Fruit fly (Drosophila melanogaster) whole organism, embryonic: Measurements from ENCODE around the gene CG7564.

Experiments
- Antp ChIP-seq: fragments of 200-800 bp; sonication (Bioruptor generic); optimal IDR thresholded peaks from 3 replicates; lab custom pipeline; 2016; ENCODE audit warnings: missing biosample characterization, missing genetic modification characterization
- Asciz ChIP-seq: fragments of 200-800 bp; sonication (Bioruptor generic); optimal IDR thresholded peaks from 2 replicates; lab custom pipeline; 2017; ENCODE audit warnings: missing biosample characterization, mild to moderate bottlenecking, missing genetic modification characterization, missing genetic modification reagents
- CG10654 ChIP-seq: fragments of 200-800 bp; sonication (Bioruptor generic); optimal IDR thresholded peaks from 2 replicates; lab custom pipeline; 2016; ENCODE audit warnings: missing biosample characterization, missing genetic modification characterization
- CG10979 ChIP-seq: fragments of 200-800 bp; sonication (Bioruptor generic); optimal IDR thresholded peaks from 2 replicates; lab custom pipeline; 2018; ENCODE audit warnings: missing biosample characterization, mild to moderate bottlenecking, missing genetic modification characterization, moderate library complexity
- CG11695 ChIP-seq: fragments of 200-800 bp; sonication (Bioruptor generic); IDR thresholded peaks from 3 replicates; pipeline ENCODE4 v1.3.6; 2022; ENCODE audit warnings: missing biosample characterization, missing genetic modification characterization
- CG12071 ChIP-seq: fragments of 200-800 bp; sonication (Bioruptor generic); optimal IDR thresholded peaks from 3 replicates; lab custom pipeline; 2018; ENCODE audit warnings: missing biosample characterization, mild to moderate bottlenecking, missing genetic modification characterization
- CG12391 ChIP-seq: fragments of 200-800 bp; sonication (Bioruptor generic); optimal IDR thresholded peaks from 3 replicates; lab custom pipeline; 2018; ENCODE audit warnings: missing biosample characterization, mild to moderate bottlenecking, missing genetic modification characterization, moderate library complexity
- CG14014 ChIP-seq: fragments of 200-800 bp; sonication (Bioruptor generic); IDR thresholded peaks from 2 replicates; pipeline ENCODE4 v1.3.6; 2022; ENCODE audit warnings: missing biosample characterization, missing genetic modification characterization
- CG1647 ChIP-seq: fragments of 200-800 bp; sonication (Bioruptor generic); optimal IDR thresholded peaks from 3 replicates; lab custom pipeline; 2016; ENCODE audit warnings: missing biosample characterization, missing genetic modification characterization
- CG17385 ChIP-seq: fragments of 200-800 bp; sonication (Bioruptor generic); optimal IDR thresholded peaks from 3 replicates; lab custom pipeline; 2018; ENCODE audit warnings: missing biosample characterization, mild to moderate bottlenecking, missing genetic modification characterization
- CG17912 ChIP-seq: fragments of 200-800 bp; sonication (Bioruptor generic); optimal IDR thresholded peaks from 2 replicates; lab custom pipeline; 2018; ENCODE audit warnings: missing biosample characterization, mild to moderate bottlenecking, missing genetic modification characterization
- CG2120 ChIP-seq: fragments of 200-800 bp; sonication (Bioruptor generic); optimal IDR thresholded peaks from 3 replicates; lab custom pipeline; 2016; ENCODE audit warnings: missing biosample characterization, missing genetic modification characterization
- CG31388 ChIP-seq: fragments of 200-800 bp; sonication (Bioruptor generic); optimal IDR thresholded peaks from 2 replicates; lab custom pipeline; 2016; ENCODE audit warnings: missing biosample characterization, missing genetic modification characterization
- CG33557 ChIP-seq: fragments of 200-800 bp; sonication (Bioruptor generic); optimal IDR thresholded peaks from 2 replicates; lab custom pipeline; 2019; ENCODE audit warnings: missing biosample characterization, mild to moderate bottlenecking, missing genetic modification characterization, moderate library complexity
- CG3407 ChIP-seq: fragments of 200-800 bp; sonication (Bioruptor generic); optimal IDR thresholded peaks from 2 replicates; lab custom pipeline; 2018; ENCODE audit warnings: missing biosample characterization, mild to moderate bottlenecking, missing genetic modification characterization
- CG3726 ChIP-seq: fragments of 200-800 bp; sonication (Bioruptor generic); IDR thresholded peaks from 3 replicates; pipeline ENCODE4, ENCODE4 v1.3.6; 2022; ENCODE audit warnings: missing biosample characterization, missing genetic modification characterization
- CG42726 ChIP-seq: fragments of 200-800 bp; sonication (Bioruptor generic); IDR thresholded peaks from 2 replicates; pipeline ENCODE4 v1.3.6; 2022; ENCODE audit warnings: missing biosample characterization, missing genetic modification characterization; ENCODE audit not compliant: partially characterized antibody
- CG4730 ChIP-seq: fragments of 200-800 bp; sonication (Bioruptor generic); IDR thresholded peaks from 2 replicates; pipeline ENCODE4 v1.3.6; 2022; ENCODE audit warnings: missing biosample characterization, missing genetic modification characterization
- CG6654 ChIP-seq: fragments of 200-800 bp; sonication (Bioruptor generic); optimal IDR thresholded peaks from 2 replicates; lab custom pipeline; 2017; ENCODE audit warnings: missing biosample characterization, mild to moderate bottlenecking, missing genetic modification characterization
- CG6813 ChIP-seq: fragments of 200-800 bp; sonication (Bioruptor generic); optimal IDR thresholded peaks from 2 replicates; lab custom pipeline; 2017; ENCODE audit warnings: missing biosample characterization, missing genetic modification characterization, mild to moderate bottlenecking, moderate library complexity, missing genetic modification reagents
- CG6854 ChIP-seq: fragments of 200-800 bp; sonication (Bioruptor generic); optimal IDR thresholded peaks from 3 replicates; lab custom pipeline; 2017; ENCODE audit warnings: missing biosample characterization, mild to moderate bottlenecking, missing genetic modification characterization
- CG7357 ChIP-seq: fragments of 200-800 bp; sonication (Bioruptor generic); IDR thresholded peaks from 3 replicates; pipeline ENCODE4 v1.3.6; 2022; ENCODE audit warnings: missing biosample characterization, missing genetic modification characterization
- CG7928 ChIP-seq: fragments of 200-800 bp; sonication (Bioruptor generic); optimal IDR thresholded peaks from 2 replicates; lab custom pipeline; 2017; ENCODE audit warnings: missing biosample characterization, mild to moderate bottlenecking, missing genetic modification characterization
- CG7963 ChIP-seq: fragments of 200-800 bp; sonication (Bioruptor generic); IDR thresholded peaks from 3 replicates; pipeline ENCODE4 v1.3.6; 2022; ENCODE audit warnings: missing biosample characterization, missing genetic modification characterization; ENCODE audit not compliant: partially characterized antibody
- CG8944 ChIP-seq: fragments of 200-800 bp; sonication (Bioruptor generic); optimal IDR thresholded peaks from 3 replicates; lab custom pipeline; 2016; ENCODE audit warnings: missing biosample characterization, missing genetic modification characterization
- CG9876 ChIP-seq: fragments of 200-800 bp; sonication (Bioruptor generic); optimal IDR thresholded peaks from 2 replicates; lab custom pipeline; 2016; ENCODE audit warnings: missing biosample characterization, missing genetic modification characterization
- CHES-1-like ChIP-seq: fragments of 200-800 bp; sonication (Bioruptor generic); optimal IDR thresholded peaks from 2 replicates; lab custom pipeline; 2016; ENCODE audit warnings: missing biosample characterization, missing genetic modification characterization
- CTCF ChIP-seq: fragments of 200-800 bp; sonication (Bioruptor generic); optimal IDR thresholded peaks from 2 replicates; lab custom pipeline; 2017; ENCODE audit warnings: missing biosample characterization, mild to moderate bottlenecking, missing genetic modification characterization, moderate library complexity
- Dip3 ChIP-seq: fragments of 200-800 bp; sonication (Bioruptor generic); optimal IDR thresholded peaks from 3 replicates; lab custom pipeline; 2016; ENCODE audit warnings: missing biosample characterization, missing genetic modification characterization
- Drgx ChIP-seq: fragments of 200-800 bp; sonication (Bioruptor generic); IDR thresholded peaks from 2 replicates; pipeline ENCODE4 v1.3.6; 2022; ENCODE audit warnings: missing biosample characterization, missing genetic modification characterization
- Elba2 ChIP-seq: fragments of 200-800 bp; sonication (Bioruptor generic); optimal IDR thresholded peaks from 3 replicates; lab custom pipeline; 2016; ENCODE audit warnings: missing biosample characterization, missing genetic modification characterization
- Fer3 ChIP-seq: fragments of 200-800 bp; sonication (Bioruptor generic); optimal IDR thresholded peaks from 2 replicates; lab custom pipeline; 2018; ENCODE audit warnings: missing biosample characterization, mild to moderate bottlenecking, missing genetic modification characterization, moderate library complexity
- H15 ChIP-seq: fragments of 200-800 bp; sonication (Bioruptor generic); IDR thresholded peaks from 3 replicates; pipeline ENCODE4 v1.3.6; 2022; ENCODE audit warnings: missing biosample characterization, missing genetic modification characterization
- HLH54F ChIP-seq: fragments of 200-800 bp; sonication (Bioruptor generic); optimal IDR thresholded peaks from 3 replicates; lab custom pipeline; 2016; ENCODE audit warnings: missing biosample characterization, missing genetic modification characterization
- NK7.1 ChIP-seq: fragments of 200-800 bp; sonication (Bioruptor generic); optimal IDR thresholded peaks from 3 replicates; lab custom pipeline; 2016; ENCODE audit warnings: missing biosample characterization, missing genetic modification characterization
- Opbp ChIP-seq: fragments of 200-800 bp; sonication (Bioruptor generic); IDR thresholded peaks from 3 replicates; pipeline ENCODE4 v1.3.6; 2022; ENCODE audit warnings: missing biosample characterization, missing genetic modification characterization; ENCODE audit not compliant: partially characterized antibody
- aop ChIP-seq: fragments of 200-800 bp; sonication (Bioruptor generic); IDR thresholded peaks from 2 replicates; pipeline ENCODE4 v1.3.6; 2022; ENCODE audit warnings: missing biosample characterization, missing genetic modification characterization
- bigmax ChIP-seq: fragments of 200-800 bp; sonication (Bioruptor generic); optimal IDR thresholded peaks from 2 replicates; lab custom pipeline; 2018; ENCODE audit warnings: missing biosample characterization, mild to moderate bottlenecking, missing genetic modification characterization
- dmrt99B ChIP-seq: fragments of 200-800 bp; sonication (Bioruptor generic); optimal IDR thresholded peaks from 2 replicates; lab custom pipeline; 2018; ENCODE audit warnings: missing biosample characterization, mild to moderate bottlenecking, missing genetic modification characterization, moderate library complexity
- eyg ChIP-seq: fragments of 200-800 bp; sonication (Bioruptor generic); optimal IDR thresholded peaks from 3 replicates; lab custom pipeline; 2016; ENCODE audit warnings: missing biosample characterization, missing genetic modification characterization
- gem ChIP-seq: fragments of 200-800 bp; sonication (Bioruptor generic); optimal IDR thresholded peaks from 2 replicates; lab custom pipeline; 2019; ENCODE audit warnings: missing biosample characterization, mild to moderate bottlenecking, missing genetic modification characterization, moderate library complexity
- grau ChIP-seq: fragments of 200-800 bp; optimal IDR thresholded peaks from 3 replicates; lab custom pipeline; 2019; ENCODE audit warnings: missing biosample characterization, mild to moderate bottlenecking, missing genetic modification characterization, moderate library complexity
- nom ChIP-seq: fragments of 200-800 bp; sonication (Bioruptor generic); optimal IDR thresholded peaks from 2 replicates; lab custom pipeline; 2017; ENCODE audit warnings: missing biosample characterization, missing genetic modification characterization, mild to moderate bottlenecking, moderate library complexity, missing genetic modification reagents
- p53 ChIP-seq: fragments of 200-800 bp; sonication (Bioruptor generic); optimal IDR thresholded peaks from 2 replicates; lab custom pipeline; 2016; ENCODE audit warnings: missing biosample characterization, missing genetic modification characterization
- ro ChIP-seq: fragments of 200-800 bp; sonication (Bioruptor generic); IDR thresholded peaks from 2 replicates; pipeline ENCODE4 v1.3.6; 2022; ENCODE audit warnings: missing biosample characterization, missing genetic modification characterization
- row ChIP-seq: fragments of 200-800 bp; sonication (Bioruptor generic); IDR thresholded peaks from 3 replicates; pipeline ENCODE4 v1.3.6; 2022; ENCODE audit warnings: missing biosample characterization, missing genetic modification characterization
- slou ChIP-seq: fragments of 200-800 bp; sonication (Bioruptor generic); optimal IDR thresholded peaks from 3 replicates; lab custom pipeline; 2016; ENCODE audit warnings: missing biosample characterization, missing genetic modification characterization
- sna ChIP-seq: fragments of 200-800 bp; sonication (Bioruptor generic); IDR thresholded peaks from 2 replicates; pipeline ENCODE4 v1.3.6; 2022; ENCODE audit warnings: missing biosample characterization, missing genetic modification characterization; ENCODE audit not compliant: partially characterized antibody
- z ChIP-seq: fragments of 200-800 bp; sonication (Bioruptor generic); IDR thresholded peaks from 3 replicates; pipeline ENCODE4 v1.3.6; 2022; ENCODE audit warnings: missing biosample characterization, missing genetic modification characterization
- zf30C ChIP-seq: fragments of 200-800 bp; sonication (Bioruptor generic); optimal IDR thresholded peaks from 3 replicates; lab custom pipeline; 2018; ENCODE audit warnings: missing biosample characterization, mild to moderate bottlenecking, missing genetic modification characterization

The CG7564 gene

dm6 chr3L:17513893-17514616 lies at the start of gene CG7564, which contains the start of gene U4-U6-60K:
Gene CG7564, plus strand, starts transcription at chr3L:17514298.
Gene U4-U6-60K, minus strand, starts transcription at chr3L:17513912.
- TF ChIP-seq CG9876 (GFP tag; lab: Kevin White, UChicago) (peak; percentile 2), dmrt99B (tag; lab: Kevin White, UChicago) (no peak), sna (GFP tag; lab: Robert Waterston, UW) (peak; percentile 91), CG3726 (GFP tag; lab: Robert Waterston, UW) (no peak), slou (GFP tag; lab: Kevin White, UChicago) (peak; percentile 70), CG10979 (tag; lab: Kevin White, UChicago) (peak; percentile 32), CTCF (GFP tag; lab: Kevin White, UChicago) (no peak), ro (GFP tag; lab: Robert Waterston, UW) (no peak), row (GFP tag; lab: Robert Waterston, UW) (peak; percentile 91), NK7.1 (GFP tag; lab: Kevin White, UChicago) (no peak), CG7963 (peak; percentile 92), CG6813 (GFP tag; lab: Kevin White, UChicago) (no peak), CG3407 (GFP tag; lab: Kevin White, UChicago) (peak; percentile 3), CG2120 (GFP tag; lab: Kevin White, UChicago) (peak; percentile 81), z (GFP tag; lab: Robert Waterston, UW) (peak; percentile 65; the same call in 2 of the 3 replicates), Drgx (GFP tag; lab: Robert Waterston, UW) (no peak), Fer3 (tag; lab: Kevin White, UChicago) (peak; percentile 18), CG4730 (GFP tag; lab: Robert Waterston, UW) (0 out of 2 replicates have a peak, but pooled peaks have one; percentile 11), CG6854 (peak; percentile 23), CG7928 (GFP tag; lab: Kevin White, UChicago) (peak; percentile 45), Opbp (peak; percentile 97), bigmax (no peak), CG17912 (GFP tag; lab: Kevin White, UChicago) (peak; percentile 52), gem (tag; lab: Kevin White, UChicago) (no peak), CHES-1-like (GFP tag; lab: Kevin White, UChicago) (peak; percentile 7), eyg (GFP tag; lab: Kevin White, UChicago) (peak; percentile 44), CG8944 (GFP tag; lab: Kevin White, UChicago) (peak; percentile 28), HLH54F (GFP tag; lab: Kevin White, UChicago) (peak; percentile 53), grau (tag; lab: Kevin White, UChicago) (peak; percentile 61), p53 (GFP tag; lab: Kevin White, UChicago) (no peak), CG14014 (GFP tag; lab: Robert Waterston, UW) (no peak; the same call in 1 of the 2 replicates), Asciz (no peak), aop (GFP tag; lab: Robert Waterston, UW) (no peak), Dip3 (GFP tag; lab: Kevin White, UChicago) (peak; percentile 53), Antp (peak; percentile 53), H15 (GFP tag; lab: Robert Waterston, UW) (0 out of 3 replicates have a peak, but pooled peaks have one; percentile 28), CG17385 (peak; percentile 42), CG10654 (GFP tag; lab: Kevin White, UChicago) (peak; percentile 60), CG11695 (GFP tag; lab: Robert Waterston, UW) (no peak), zf30C (GFP tag; lab: Kevin White, UChicago) (no peak), CG12071 (GFP tag; lab: Kevin White, UChicago) (no peak), nom (GFP tag; lab: Kevin White, UChicago) (no peak), CG7357 (0 out of 3 replicates have a peak, but pooled peaks have one; percentile 47), CG1647 (GFP tag; lab: Kevin White, UChicago) (peak; percentile 66), CG42726 (GFP tag; lab: Robert Waterston, UW) (peak; percentile 98), CG12391 (tag; lab: Kevin White, UChicago) (peak; percentile 73), Elba2 (GFP tag; lab: Kevin White, UChicago) (peak; percentile 56), CG33557 (GFP tag; lab: Kevin White, UChicago) (peak; percentile 56), CG31388 (no peak), CG6654 (GFP tag; lab: Kevin White, UChicago) (no peak)
